Fruit fly (Drosophila melanogaster): ENCODE data around the gene RtcB.

DNA sequence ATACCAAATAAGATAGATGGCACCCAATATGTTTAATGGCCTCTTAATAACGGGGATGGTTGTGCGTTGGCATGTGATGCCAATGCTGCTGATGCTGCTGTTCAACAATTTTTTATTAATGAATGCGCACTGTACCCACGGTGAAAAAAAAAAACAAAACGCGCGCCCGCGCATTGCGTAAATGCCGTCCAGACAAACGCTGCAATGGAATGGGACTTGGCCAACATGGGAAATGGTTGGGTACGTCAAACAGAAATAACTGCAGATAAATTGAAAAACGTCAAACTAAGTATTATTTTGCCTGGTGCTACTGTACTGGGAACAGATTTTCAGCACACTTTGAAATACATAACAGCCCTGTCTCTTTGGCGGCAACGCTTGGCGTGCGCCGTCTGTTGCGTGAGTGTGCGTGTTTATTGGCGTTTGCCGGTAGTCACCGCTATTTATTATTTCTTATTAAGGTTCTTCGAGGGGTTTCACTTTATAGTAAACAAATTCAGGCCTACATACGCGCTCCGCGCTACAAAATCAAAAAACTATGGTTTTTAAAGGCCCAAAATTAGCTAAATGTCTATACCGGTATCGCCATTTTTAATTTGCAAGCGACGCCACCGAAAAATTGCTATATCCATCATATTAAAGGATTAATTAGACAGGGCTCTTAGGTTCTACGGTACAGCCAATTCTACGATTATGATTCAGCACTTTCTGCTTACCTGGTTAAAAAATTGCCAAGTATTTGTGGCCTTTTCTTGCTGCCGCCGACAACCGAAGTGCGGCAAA lies 22.3 kb downstream of the RtcB start:
- no peak for TF ChIP-seq CTCF (optimal IDR thresholded peaks at IDR 0.05)
- no peak for TF ChIP-seq CG8478 (optimal IDR thresholded peaks at IDR 0.05)
